Worm (Caenorhabditis elegans) whole organism, L4 larva: ENCODE measurements around the gene F20C5.7.
A peak's percentile ranks its signal among the peaks of the same experiment; 100 is the strongest.

Experiments
- D1046.2 ChIP-seq: fragments of 200-800 bp; sonication (Bioruptor generic); IDR thresholded peaks from 2 replicates; pipeline ENCODE4 v1.3.6; 2022; ENCODE audit warnings: missing genetic modification characterization, missing compliant biosample characterization
- F26F4.8 ChIP-seq: fragments of 200-800 bp; sonication (Bioruptor generic); conservative IDR thresholded peaks from 2 replicates; pipeline ENCODE4 v1.3.6; 2022; ENCODE audit warnings: missing genetic modification characterization, missing compliant biosample characterization
- F37D6.2 ChIP-seq: sonication (generic microtip); optimal IDR thresholded peaks from 2 replicates; lab custom pipeline; 2016; ENCODE audit warnings: mild to moderate bottlenecking, missing genetic modification characterization, missing compliant biosample characterization
- F44E2.7 ChIP-seq: fragments of 200-800 bp; sonication (Bioruptor generic); IDR thresholded peaks from 2 replicates; pipeline ENCODE4 v2.1.2; 2022; ENCODE audit warnings: missing genetic modification characterization, missing compliant biosample characterization
- F49E8.2 ChIP-seq: sonication (generic microtip); optimal IDR thresholded peaks from 2 replicates; lab custom pipeline; 2016; ENCODE audit warnings: missing compliant biosample characterization, mild to moderate bottlenecking, missing genetic modification characterization, borderline replicate concordance
- R02D3.7 ChIP-seq: fragments of 150-350 bp; sonication (generic microtip); optimal IDR thresholded peaks from 3 replicates; lab custom pipeline; 2014; ENCODE audit warnings: missing biosample characterization, missing genetic modification characterization
- T20F7.1 ChIP-seq: fragments of 200-800 bp; sonication (Bioruptor generic); optimal IDR thresholded peaks from 2 replicates; lab custom pipeline; 2018; ENCODE audit warnings: mild to moderate bottlenecking, missing genetic modification characterization, missing compliant biosample characterization
- Y48G9A.11 ChIP-seq: fragments of 200-800 bp; sonication (Bioruptor generic); IDR thresholded peaks from 2 replicates; pipeline ENCODE4 v1.3.6; 2022; ENCODE audit warnings: missing genetic modification reagents, missing genetic modification characterization, missing compliant biosample characterization
- Y75B8A.6 ChIP-seq: fragments of 200-800 bp; sonication (Bioruptor generic); IDR thresholded peaks from 2 replicates; pipeline ENCODE4 v1.3.6; 2022; ENCODE audit warnings: missing genetic modification reagents, missing genetic modification characterization, missing compliant biosample characterization
- ZK337.2 ChIP-seq: fragments of 200-800 bp; sonication (Bioruptor generic); IDR thresholded peaks from 2 replicates; pipeline ENCODE4 v1.3.6; 2022; ENCODE audit warnings: missing genetic modification reagents, missing genetic modification characterization, missing compliant biosample characterization
- ZK546.5 ChIP-seq, 2 experiments: sonication (generic microtip); optimal IDR thresholded peaks; 2 replicates each; lab custom pipeline; 2017; ENCODE audit warnings: missing biosample characterization in 2 of 2, missing genetic modification characterization in 2 of 2
- aly-2 ChIP-seq: sonication (generic microtip); optimal IDR thresholded peaks from 2 replicates; lab custom pipeline; 2018; ENCODE audit warnings: missing biosample characterization, missing genetic modification characterization
- ama-1 ChIP-seq: fragments of 150-350 bp; optimal IDR thresholded peaks from 2 replicates; lab custom pipeline; 2014; ENCODE audit warnings: inconsistent platforms, mixed read lengths
- attf-4 ChIP-seq: sonication (generic microtip); optimal IDR thresholded peaks from 3 replicates; lab custom pipeline; 2017; ENCODE audit warnings: missing biosample characterization, missing genetic modification characterization
- ceh-62 ChIP-seq: sonication (generic microtip); optimal IDR thresholded peaks from 2 replicates; lab custom pipeline; 2017; ENCODE audit warnings: missing biosample characterization, missing genetic modification characterization
- ceh-82 ChIP-seq: sonication (generic microtip); optimal IDR thresholded peaks from 2 replicates; lab custom pipeline; 2017; ENCODE audit warnings: missing biosample characterization, missing genetic modification characterization
- dmd-6 ChIP-seq: fragments of 200-800 bp; sonication (Bioruptor generic); IDR thresholded peaks from 2 replicates; pipeline ENCODE4 v1.3.6; 2022; ENCODE audit warnings: missing genetic modification reagents, missing genetic modification characterization, missing compliant biosample characterization
- dpl-1 ChIP-seq: fragments of 150-350 bp; optimal IDR thresholded peaks from 2 replicates; lab custom pipeline; 2014; ENCODE audit warnings: missing biosample characterization, missing genetic modification reagents, missing genetic modification characterization
- egl-27 ChIP-seq: sonication (generic microtip); optimal IDR thresholded peaks from 3 replicates; lab custom pipeline; 2017; ENCODE audit warnings: missing biosample characterization, missing genetic modification reagents, missing genetic modification characterization
- egl-43 ChIP-seq: fragments of 200-800 bp; sonication (Bioruptor generic); IDR thresholded peaks from 2 replicates; pipeline ENCODE4 v1.3.6; 2022; ENCODE audit warnings: missing genetic modification reagents, missing genetic modification characterization, missing compliant biosample characterization
- fkh-10 ChIP-seq: fragments of 150-350 bp; optimal IDR thresholded peaks from 2 replicates; lab custom pipeline; 2014; ENCODE audit warnings: missing biosample characterization, missing genetic modification reagents, missing genetic modification characterization
- fos-1 ChIP-seq: fragments of 150-350 bp; optimal IDR thresholded peaks from 2 replicates; lab custom pipeline; 2014; ENCODE audit warnings: missing biosample characterization, missing genetic modification characterization
- gei-8 ChIP-seq: fragments of 200-800 bp; sonication (Bioruptor generic); optimal IDR thresholded peaks from 2 replicates; lab custom pipeline; 2018; ENCODE audit warnings: mild to moderate bottlenecking, missing genetic modification characterization, missing compliant biosample characterization
- hlh-11 ChIP-seq: fragments of 200-800 bp; sonication (Bioruptor generic); optimal IDR thresholded peaks from 2 replicates; lab custom pipeline; 2018; ENCODE audit warnings: mild to moderate bottlenecking, missing genetic modification characterization, missing compliant biosample characterization
- hlh-30 ChIP-seq: sonication (generic microtip); optimal IDR thresholded peaks from 2 replicates; lab custom pipeline; 2017; ENCODE audit warnings: antibody characterized with exemption, mild to moderate bottlenecking, missing genetic modification characterization, missing compliant biosample characterization; ENCODE audit not compliant: insufficient read depth
- hmg-1.1 ChIP-seq: fragments of 200-800 bp; sonication (Bioruptor generic); IDR thresholded peaks from 2 replicates; pipeline ENCODE4 v1.3.6; 2022; ENCODE audit warnings: missing genetic modification reagents, missing genetic modification characterization, missing compliant biosample characterization
- lin-1 ChIP-seq: fragments of 200-800 bp; sonication (Bioruptor generic); IDR thresholded peaks from 2 replicates; pipeline ENCODE4 v1.3.6; 2022; ENCODE audit warnings: missing genetic modification reagents, missing genetic modification characterization, missing compliant biosample characterization
- lin-15B ChIP-seq: fragments of 150-350 bp; sonication (generic microtip); optimal IDR thresholded peaks from 3 replicates; lab custom pipeline; 2014; ENCODE audit warnings: missing biosample characterization, missing genetic modification characterization
- lin-38 ChIP-seq: fragments of 200-800 bp; sonication (Bioruptor generic); IDR thresholded peaks from 2 replicates; pipeline ENCODE4 v1.3.6; 2022; ENCODE audit warnings: missing genetic modification reagents, missing genetic modification characterization, missing compliant biosample characterization
- lin-39 ChIP-seq: fragments of 150-350 bp; optimal IDR thresholded peaks from 2 replicates; lab custom pipeline; 2014; ENCODE audit warnings: missing biosample characterization, missing genetic modification reagents, missing genetic modification characterization
- madf-5 ChIP-seq, 2 experiments: fragments of 200-800 bp; sonication (Bioruptor generic); IDR thresholded peaks; 2 replicates each; pipeline ENCODE4 v1.3.6; 2022; ENCODE audit warnings: missing compliant biosample characterization in 2 of 2, missing genetic modification characterization in 2 of 2
- mdl-1 ChIP-seq, 2 experiments: fragments of 150-350 bp in 1 of 2; sonication (generic microtip) in 1 of 2; optimal IDR thresholded peaks; 2 replicates each; lab custom pipeline; 2014 to 2017; ENCODE audit warnings: missing biosample characterization in 2 of 2, missing genetic modification characterization in 2 of 2
- mdt-29 ChIP-seq: fragments of 200-800 bp; sonication (Bioruptor generic); IDR thresholded peaks from 2 replicates; pipeline ENCODE4 v1.3.6; 2022; ENCODE audit warnings: missing genetic modification reagents, missing genetic modification characterization, missing compliant biosample characterization
- mxl-2 ChIP-seq: fragments of 200-800 bp; sonication (Bioruptor generic); conservative IDR thresholded peaks from 2 replicates; pipeline ENCODE4 v1.3.6; 2022; ENCODE audit warnings: missing genetic modification reagents, missing genetic modification characterization, missing compliant biosample characterization
- mxl-3 ChIP-seq: fragments of 200-800 bp; sonication (Bioruptor generic); optimal IDR thresholded peaks from 2 replicates; lab custom pipeline; 2018; ENCODE audit warnings: mild to moderate bottlenecking, missing genetic modification characterization, missing compliant biosample characterization
- nhr-25 ChIP-seq: sonication (generic microtip); optimal IDR thresholded peaks from 2 replicates; lab custom pipeline; 2017; ENCODE audit warnings: missing genetic modification characterization, mild to moderate bottlenecking, missing compliant biosample characterization, antibody characterized with exemption, moderate library complexity, borderline replicate concordance; ENCODE audit not compliant: insufficient read depth
- nhr-42 ChIP-seq: fragments of 200-800 bp; sonication (Bioruptor generic); IDR thresholded peaks from 2 replicates; pipeline ENCODE4 v1.3.6; 2022; ENCODE audit warnings: missing genetic modification characterization, missing compliant biosample characterization
- nhr-76 ChIP-seq: fragments of 150-350 bp; optimal IDR thresholded peaks from 2 replicates; lab custom pipeline; 2014; ENCODE audit warnings: missing biosample characterization, missing genetic modification characterization
- pha-4 ChIP-seq, 2 experiments: fragments of 150-350 bp in 1 of 2; fragments of 200-800 bp in 1 of 2; sonication (Bioruptor generic) in 1 of 2; IDR thresholded peaks in 1 of 2; optimal IDR thresholded peaks in 1 of 2; 2 replicates each; pipeline versions ENCODE4 v1.3.6 to Lab custom; 2014 to 2022; ENCODE audit warnings: missing genetic modification characterization in 2 of 2, missing genetic modification reagents in 2 of 2, missing biosample characterization in 1 of 2, missing compliant biosample characterization in 1 of 2
- php-3 ChIP-seq: fragments of 200-800 bp; sonication (Bioruptor generic); IDR thresholded peaks from 2 replicates; pipeline ENCODE4 v1.3.6; 2022; ENCODE audit warnings: missing genetic modification reagents, missing genetic modification characterization, missing compliant biosample characterization
- pqm-1 ChIP-seq: sonication (generic microtip); optimal IDR thresholded peaks from 2 replicates; lab custom pipeline; 2017; ENCODE audit warnings: missing biosample characterization, missing genetic modification characterization
- rbr-2 ChIP-seq: sonication (generic microtip); optimal IDR thresholded peaks from 2 replicates; lab custom pipeline; 2016; ENCODE audit warnings: missing genotype, missing genetic modification characterization, missing compliant biosample characterization
- snpc-1.2 ChIP-seq: fragments of 200-800 bp; sonication (Bioruptor generic); IDR thresholded peaks from 2 replicates; pipeline ENCODE4 v1.3.6; 2022; ENCODE audit warnings: missing genetic modification reagents, missing genetic modification characterization, missing compliant biosample characterization
- spr-1 ChIP-seq: sonication (generic microtip); optimal IDR thresholded peaks from 2 replicates; lab custom pipeline; 2016; ENCODE audit warnings: mild to moderate bottlenecking, missing genetic modification characterization, missing compliant biosample characterization
- spr-3 ChIP-seq: fragments of 200-800 bp; sonication (Bioruptor generic); optimal IDR thresholded peaks from 2 replicates; lab custom pipeline; 2018; ENCODE audit warnings: mild to moderate bottlenecking, missing genetic modification characterization, missing compliant biosample characterization
- tag-97 ChIP-seq: fragments of 200-800 bp; sonication (Bioruptor generic); IDR thresholded peaks from 2 replicates; pipeline ENCODE4 v1.3.6; 2022; ENCODE audit warnings: missing genetic modification characterization, missing compliant biosample characterization
- unc-130 ChIP-seq: sonication (generic microtip); optimal IDR thresholded peaks from 2 replicates; lab custom pipeline; 2016; ENCODE audit warnings: missing genetic modification reagents, missing genetic modification characterization, missing compliant biosample characterization
- zag-1 ChIP-seq: fragments of 150-350 bp; optimal IDR thresholded peaks from 2 replicates; lab custom pipeline; 2014; ENCODE audit warnings: missing biosample characterization, missing genetic modification characterization
- zip-2 ChIP-seq: fragments of 150-350 bp; optimal IDR thresholded peaks from 2 replicates; lab custom pipeline; 2014; ENCODE audit warnings: missing biosample characterization, missing genetic modification characterization

F20C5.7 gene

DNA sequence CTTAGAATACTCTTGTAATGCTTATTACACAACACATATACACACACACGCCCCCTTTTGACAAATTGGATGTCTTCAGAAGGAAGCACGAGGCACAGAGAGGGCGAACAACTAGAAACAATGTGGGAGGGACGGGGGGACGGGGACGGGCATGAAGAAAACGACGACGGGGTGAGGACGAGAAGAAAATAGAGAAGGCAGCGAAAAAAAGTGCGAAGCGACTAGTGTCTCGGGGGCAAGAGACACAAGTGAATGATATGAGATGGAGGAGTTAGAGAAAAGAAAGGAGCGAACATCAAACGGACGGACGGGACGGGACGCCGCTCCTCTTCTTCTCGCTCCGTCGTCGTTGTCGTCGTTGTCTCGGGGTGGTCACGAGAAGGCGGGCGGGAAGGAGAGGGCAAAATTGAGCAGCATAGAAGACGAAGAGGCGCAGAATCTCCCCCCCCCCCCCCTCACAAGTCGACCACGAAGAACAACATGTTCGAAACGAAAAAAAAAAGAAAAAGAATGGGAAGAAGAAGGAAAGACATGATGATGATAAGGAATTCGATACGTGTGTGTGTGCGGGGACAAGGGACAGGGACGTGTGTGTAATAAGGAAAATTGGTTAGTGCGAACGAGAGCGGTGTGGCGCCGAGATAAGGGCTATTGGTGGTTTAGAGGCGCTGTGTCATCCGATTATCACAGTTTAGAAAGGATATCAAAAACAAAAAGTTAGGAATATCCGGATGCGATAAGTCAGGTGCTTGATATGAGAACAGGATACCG is 49.6 kb upstream of the F20C5.7 start (continued):
- TF ChIP-seq dmd-6 (GFP tag; lab: Robert Waterston, UW) = peak; percentile 93
- no peak for TF ChIP-seq F26F4.8
- 0 out of 2 replicates have a peak, but pooled peaks have one; percentile 10 for TF ChIP-seq D1046.2 (GFP tag; lab: Robert Waterston, UW)
- TF ChIP-seq Y48G9A.11 = no peak
- TF ChIP-seq zip-2 (tag; lab: Kevin White, UChicago) = no peak
- TF ChIP-seq spr-1 (tag; lab: Kevin White, UChicago) = peak; percentile 53
- TF ChIP-seq snpc-1.2 = no peak
- peak; percentile 96 for TF ChIP-seq hlh-30 (tag; lab: Kevin White, UChicago)
- TF ChIP-seq rbr-2 = peak; percentile 86
- no peak for TF ChIP-seq R02D3.7 (tag; lab: Kevin White, UChicago)
- peak; percentile 23 for TF ChIP-seq fkh-10
- no peak for TF ChIP-seq aly-2 (tag; lab: Kevin White, UChicago)
- TF ChIP-seq hlh-11 = peak; percentile 99
- TF ChIP-seq nhr-42 (GFP tag; lab: Robert Waterston, UW) = peak; percentile 35; the same call in 1 of the 2 replicates
- peak; percentile 52 for TF ChIP-seq lin-39 (tag; lab: Kevin White, UChicago)
- TF ChIP-seq unc-130 (GFP tag; lab: Kevin White, UChicago) = no peak
- no peak for TF ChIP-seq F49E8.2 (tag; lab: Kevin White, UChicago)

DNA sequence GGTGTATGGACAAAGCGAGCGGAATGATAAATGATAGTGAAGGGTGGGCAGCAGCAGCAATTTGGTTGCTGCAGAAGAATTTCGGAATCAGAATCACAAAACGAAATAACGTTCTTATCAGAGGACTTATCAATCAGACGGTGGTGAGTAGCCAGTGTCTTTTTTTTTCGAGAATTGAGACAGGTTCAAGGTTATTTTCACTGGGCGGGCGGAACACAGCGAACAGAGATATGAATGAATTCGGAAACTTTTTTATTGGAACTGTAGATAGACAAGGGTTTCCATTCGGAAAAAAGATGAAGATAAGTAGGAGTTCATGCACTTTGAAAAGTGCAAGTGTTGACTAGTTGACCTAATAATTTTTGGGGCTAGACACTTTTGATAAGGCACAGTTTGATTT is 47.7 kb upstream of the F20C5.7 start:
- TF ChIP-seq lin-15B (tag; lab: Kevin White, UChicago) (no peak), ZK337.2 (GFP tag; lab: Robert Waterston, UW) (no peak), ZK546.5 (tag; optimal IDR thresholded peaks at IDR 0.05; lab: Kevin White, UChicago) (no peak), lin-1 (GFP tag; lab: Robert Waterston, UW) (no peak), pqm-1 (peak; percentile 80), nhr-25 (tag; lab: Kevin White, UChicago) (peak; percentile 94), Y75B8A.6 (GFP tag; lab: Robert Waterston, UW) (no peak), hlh-11 (peak; percentile 85), egl-27 (tag; lab: Kevin White, UChicago) (no peak), fkh-10 (no peak), F44E2.7 (GFP tag; lab: Robert Waterston, UW) (no peak), dpl-1 (GFP tag; lab: Kevin White, UChicago) (no peak), php-3 (no peak), nhr-42 (GFP tag; lab: Robert Waterston, UW) (no peak), pha-4 (GFP tag; IDR thresholded peaks at IDR 0.05; lab: Robert Waterston, UW) (no peak), pha-4 (tag; optimal IDR thresholded peaks at IDR 0.05; lab: Kevin White, UChicago) (no peak), ceh-62 (tag; lab: Kevin White, UChicago) (no peak), madf-5 (GFP tag; IDR thresholded peaks at IDR 0.05; lab: Robert Waterston, UW) (no peak), hmg-1.1 (no peak), ceh-82 (no peak), mxl-2 (GFP tag; lab: Robert Waterston, UW) (no peak), ama-1 (lab: Kevin White, UChicago) (no peak), tag-97 (GFP tag; lab: Robert Waterston, UW) (no peak), mdl-1 (tag; optimal IDR thresholded peaks at IDR 0.05; lab: Kevin White, UChicago) (peak in 1 of 2 experiments; percentile 52), fos-1 (tag; lab: Kevin White, UChicago) (no peak), spr-3 (no peak), Y48G9A.11 (no peak), F37D6.2 (tag; lab: Kevin White, UChicago) (no peak), gei-8 (no peak), T20F7.1 (GFP tag; lab: Kevin White, UChicago) (no peak), D1046.2 (GFP tag; lab: Robert Waterston, UW) (no peak), egl-43 (GFP tag; lab: Robert Waterston, UW) (no peak), mxl-3 (peak; percentile 80), attf-4 (tag; lab: Kevin White, UChicago) (no peak), lin-38 (no peak), nhr-76 (no peak), mdt-29 (GFP tag; lab: Robert Waterston, UW) (no peak), zag-1 (tag; lab: Kevin White, UChicago) (no peak)
